Worm (Caenorhabditis elegans) whole organism, L3 larva: ENCODE measurements around the gene B0294.1.

Experiments used
- ceh-82 ChIP-seq: fragments of 150-350 bp; optimal IDR thresholded peaks from 2 replicates; lab custom pipeline; 2014; ENCODE audit warnings: missing biosample characterization, missing genetic modification characterization
- egl-27 ChIP-seq: sonication (generic microtip); optimal IDR thresholded peaks from 4 replicates; lab custom pipeline; 2017; ENCODE audit warnings: missing biosample characterization, missing genetic modification reagents, missing genetic modification characterization
- elt-1 ChIP-seq: fragments of 150-350 bp; optimal IDR thresholded peaks from 2 replicates; lab custom pipeline; 2014; ENCODE audit warnings: missing biosample characterization, missing genetic modification characterization
- mdl-1 ChIP-seq: fragments of 150-350 bp; optimal IDR thresholded peaks from 2 replicates; lab custom pipeline; 2014; ENCODE audit warnings: missing biosample characterization, missing genetic modification characterization
- nhr-12 ChIP-seq: fragments of 150-350 bp; optimal IDR thresholded peaks from 2 replicates; lab custom pipeline; 2014; ENCODE audit warnings: missing biosample characterization, missing genetic modification characterization
- nhr-237 ChIP-seq: fragments of 150-350 bp; optimal IDR thresholded peaks from 2 replicates; lab custom pipeline; 2014; ENCODE audit warnings: missing biosample characterization, missing genetic modification characterization
- skn-1 ChIP-seq: fragments of 150-350 bp; optimal IDR thresholded peaks from 2 replicates; lab custom pipeline; 2014; ENCODE audit warnings: missing biosample characterization, missing genetic modification characterization
- unc-39 ChIP-seq: sonication (generic microtip); optimal IDR thresholded peaks from 4 replicates; lab custom pipeline; 2017; ENCODE audit warnings: missing biosample characterization, missing genetic modification characterization
- unc-62 ChIP-seq: fragments of 150-350 bp; sonication (generic microtip); optimal IDR thresholded peaks from 4 replicates; lab custom pipeline; 2014; ENCODE audit warnings: missing biosample characterization, missing genetic modification reagents, missing genetic modification characterization
- zag-1 ChIP-seq: fragments of 150-350 bp; optimal IDR thresholded peaks from 2 replicates; lab custom pipeline; 2014; ENCODE audit warnings: missing biosample characterization, missing genetic modification characterization

DNA sequence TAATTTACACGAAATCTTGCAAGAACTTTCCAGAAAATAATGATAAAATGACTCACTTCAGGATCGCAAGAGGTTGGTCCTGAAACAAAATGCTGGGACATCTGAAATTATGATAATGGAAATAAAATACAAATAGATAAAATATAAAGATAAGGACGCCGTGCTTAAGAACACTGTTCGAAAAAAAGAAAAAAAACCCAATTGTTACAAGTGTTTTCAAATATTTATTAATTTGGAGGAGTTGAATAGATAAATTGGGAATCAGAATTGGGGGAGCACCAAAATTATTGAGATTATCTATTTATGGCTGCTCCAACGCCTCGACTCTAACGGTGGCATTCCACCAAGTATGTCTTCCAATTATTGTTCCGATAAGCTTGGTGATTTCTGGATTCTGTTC, 48.6 kb downstream of the B0294.1 start, which contains the start of gene ceh-41:
- TF ChIP-seq zag-1 (tag; lab: Kevin White, UChicago) (no peak), nhr-12 (no peak), ceh-82 (tag; lab: Kevin White, UChicago) (no peak), nhr-237 (tag; lab: Kevin White, UChicago) (no peak), elt-1 (tag; lab: Kevin White, UChicago) (no peak), unc-62 (GFP tag; lab: Kevin White, UChicago) (no peak), skn-1 (no peak), unc-39 (tag; lab: Kevin White, UChicago) (no peak), egl-27 (tag; lab: Kevin White, UChicago) (no peak), mdl-1 (no peak)
